Worm (Caenorhabditis elegans): Measurements from ENCODE around the gene ver-4.

ver-4 gene

DNA sequence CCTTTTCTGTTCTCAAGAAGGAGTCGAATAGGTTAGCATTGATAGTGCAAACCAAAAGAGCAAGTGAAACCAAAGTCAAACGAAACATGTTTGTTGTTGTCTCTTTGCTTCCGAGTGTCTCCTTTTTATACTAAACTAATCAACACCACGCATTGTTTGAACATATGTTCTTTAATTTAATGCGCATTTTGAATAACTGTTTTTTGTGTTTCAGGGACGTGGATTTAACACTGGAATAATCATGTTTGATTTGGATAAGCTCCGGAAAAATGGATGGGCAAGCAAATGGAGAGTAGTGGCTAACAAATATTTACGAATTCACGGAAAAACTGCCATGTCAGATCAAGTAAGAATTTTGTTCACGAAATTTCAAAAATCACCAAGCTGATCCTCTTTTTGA is 14.5 kb upstream of the ver-4 start, which contains the start of gene K09C8.9:
TSS of gene K09C8.9 (minus strand) at position 101 of the 400 bp plus-strand sequence.
- no peak for TF ChIP-seq unc-55 (GFP tag; optimal IDR thresholded peaks at IDR 0.05)
- no peak for TF ChIP-seq nhr-23 (tag; optimal IDR thresholded peaks at IDR 0.05)
- TF ChIP-seq sma-9 (GFP tag; optimal IDR thresholded peaks at IDR 0.05), result no peak
- TF ChIP-seq sma-9 (tag; optimal IDR thresholded peaks at IDR 0.05), result no peak
- no peak for TF ChIP-seq nhr-77 (tag; optimal IDR thresholded peaks at IDR 0.05)
- TF ChIP-seq dmd-4 (tag; optimal IDR thresholded peaks at IDR 0.05), result no peak
- TF ChIP-seq lsy-2 (tag; optimal IDR thresholded peaks at IDR 0.05), result no peak
- no peak for TF ChIP-seq nhr-21 (tag; optimal IDR thresholded peaks at IDR 0.05)
- TF ChIP-seq nhr-6 (tag; optimal IDR thresholded peaks at IDR 0.05), result no peak
- no peak for TF ChIP-seq ama-1 (optimal IDR thresholded peaks at IDR 0.05)
- no peak for TF ChIP-seq nhr-11 (tag; optimal IDR thresholded peaks at IDR 0.05)
- TF ChIP-seq mab-5 (tag; optimal IDR thresholded peaks at IDR 0.05), result no peak

DNA sequence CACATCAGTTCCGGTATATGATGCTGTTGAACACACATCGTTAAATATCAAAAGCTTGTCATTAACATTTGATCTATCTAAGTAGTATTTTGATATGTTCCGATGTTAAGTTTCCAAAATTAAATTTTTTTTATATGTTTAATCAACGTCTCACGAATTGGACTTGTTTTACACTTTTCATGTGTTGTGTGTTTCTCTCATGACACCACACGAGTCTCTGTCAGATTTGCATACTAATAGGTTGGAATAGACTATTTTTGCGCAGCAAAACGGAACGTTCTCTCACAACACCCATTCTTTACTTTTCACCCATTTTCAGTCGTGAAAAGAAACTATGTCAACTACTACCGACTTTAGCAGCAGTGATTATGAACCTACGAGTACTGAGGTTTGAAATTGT is 11.5 kb upstream of the ver-4 start, which contains the start of gene K09C8.8:
TSS of gene K09C8.8 (plus strand) at position 301 of the 400 bp plus-strand sequence.
- TF ChIP-seq mdl-1 (tag; optimal IDR thresholded peaks at IDR 0.05) (no peak), nhr-6 (tag; optimal IDR thresholded peaks at IDR 0.05) (no peak), ceh-16 (tag; optimal IDR thresholded peaks at IDR 0.05) (no peak), ceh-82 (tag; optimal IDR thresholded peaks at IDR 0.05) (no peak), snpc-4 (tag; optimal IDR thresholded peaks at IDR 0.05) (no peak), nhr-129 (tag; optimal IDR thresholded peaks at IDR 0.05) (no peak)

DNA sequence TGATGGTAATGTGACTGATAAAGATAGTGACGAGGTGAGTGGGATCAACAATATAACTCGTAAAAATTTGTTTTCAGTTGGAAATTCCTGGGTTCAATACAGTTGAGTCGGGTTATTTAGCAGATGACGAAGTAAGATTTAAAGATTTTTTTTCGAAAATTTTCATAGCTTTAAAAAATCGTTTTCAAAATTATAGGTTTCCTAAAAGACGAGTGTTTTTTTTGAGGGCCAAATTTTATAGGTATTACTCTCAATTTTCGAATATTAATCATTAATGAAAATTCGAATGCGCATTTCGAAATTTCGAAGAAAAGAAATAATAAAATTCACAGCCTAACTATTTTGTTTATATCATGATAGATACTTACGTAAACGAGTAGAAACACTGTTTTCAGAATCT is 11.0 kb upstream of the ver-4 start:
- TF ChIP-seq blmp-1 (tag; optimal IDR thresholded peaks at IDR 0.05; ENCODE audit: insufficient read depth), result no peak
- no peak for TF ChIP-seq mdl-1 (tag; optimal IDR thresholded peaks at IDR 0.05)
- no peak for TF ChIP-seq lsy-2 (tag; optimal IDR thresholded peaks at IDR 0.05)
- no peak for TF ChIP-seq nhr-25 (tag; optimal IDR thresholded peaks at IDR 0.05)
- TF ChIP-seq ztf-1 (GFP tag; conservative IDR thresholded peaks at IDR 0.05), result no peak
- no peak for TF ChIP-seq gmeb-1 (tag; optimal IDR thresholded peaks at IDR 0.05)

DNA sequence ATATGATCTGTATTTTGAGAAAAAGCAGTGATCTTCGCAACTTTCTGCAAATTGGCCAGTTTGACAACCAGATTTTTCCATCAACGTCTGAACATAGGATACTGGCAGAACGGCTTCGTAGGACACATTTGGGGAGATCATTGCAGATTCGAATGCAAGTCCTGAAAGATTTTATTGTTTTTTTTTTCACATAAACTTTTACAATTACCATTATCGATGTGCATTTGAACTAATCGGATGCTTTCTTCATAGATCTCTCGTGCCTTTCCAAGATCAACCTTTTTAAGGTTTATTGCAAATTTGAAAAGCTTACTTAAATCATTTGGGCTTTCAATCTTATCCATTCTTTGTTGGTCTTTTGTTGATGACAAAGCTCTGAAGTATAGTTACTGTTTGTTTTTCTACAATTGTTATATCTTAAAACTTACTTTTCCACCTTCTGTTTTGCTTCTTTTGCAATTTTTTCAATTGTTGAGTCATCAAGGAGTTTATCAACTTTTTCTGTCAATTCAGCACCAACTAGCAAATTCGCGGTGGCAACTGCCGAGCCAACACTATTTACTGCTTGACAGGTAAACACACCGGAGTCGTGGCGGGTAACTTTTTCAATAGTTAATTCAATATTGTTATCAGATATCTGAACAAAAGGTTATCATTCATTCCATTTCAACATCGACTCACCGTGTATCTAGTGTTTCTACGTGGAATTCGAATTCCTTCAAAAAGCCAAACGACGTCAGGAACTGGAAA is 5.5 kb upstream of the ver-4 start:
- no peak for TF ChIP-seq lin-39 (tag; optimal IDR thresholded peaks at IDR 0.05)
- no peak for TF ChIP-seq ceh-16 (tag; optimal IDR thresholded peaks at IDR 0.05)
- no peak for TF ChIP-seq unc-62 (GFP tag; optimal IDR thresholded peaks at IDR 0.05)
- TF ChIP-seq lin-13 (GFP tag; optimal IDR thresholded peaks at IDR 0.05), result no peak
- TF ChIP-seq ceh-82 (tag; optimal IDR thresholded peaks at IDR 0.05), result no peak
- no peak for TF ChIP-seq F13H6.1 (tag; optimal IDR thresholded peaks at IDR 0.05)
- no peak for TF ChIP-seq sma-9 (GFP tag; optimal IDR thresholded peaks at IDR 0.05)
- TF ChIP-seq sma-9 (tag; optimal IDR thresholded peaks at IDR 0.05), result no peak
- no peak for TF ChIP-seq sma-3 (GFP tag; optimal IDR thresholded peaks at IDR 0.05)
- no peak for TF ChIP-seq nhr-237 (tag; optimal IDR thresholded peaks at IDR 0.05)
- no peak for TF ChIP-seq elt-3 (tag; optimal IDR thresholded peaks at IDR 0.05)
- no peak for TF ChIP-seq egl-27 (tag; optimal IDR thresholded peaks at IDR 0.05)
- TF ChIP-seq nhr-11 (tag; optimal IDR thresholded peaks at IDR 0.05), result no peak
- no peak for TF ChIP-seq unc-55 (GFP tag; optimal IDR thresholded peaks at IDR 0.05)
- TF ChIP-seq fos-1 (tag; optimal IDR thresholded peaks at IDR 0.05), result no peak
- no peak for TF ChIP-seq ztf-1 (GFP tag; conservative IDR thresholded peaks at IDR 0.05)
- no peak for TF ChIP-seq lin-11 (tag; optimal IDR thresholded peaks at IDR 0.05)
- no peak for TF ChIP-seq gmeb-1 (tag; optimal IDR thresholded peaks at IDR 0.05)
- no peak for TF ChIP-seq zag-1 (tag; optimal IDR thresholded peaks at IDR 0.05)
- TF ChIP-seq ztf-4 (tag; optimal IDR thresholded peaks at IDR 0.05), result no peak
- TF ChIP-seq Y55F3AM.14 (GFP tag; optimal IDR thresholded peaks at IDR 0.05), result no peak

DNA sequence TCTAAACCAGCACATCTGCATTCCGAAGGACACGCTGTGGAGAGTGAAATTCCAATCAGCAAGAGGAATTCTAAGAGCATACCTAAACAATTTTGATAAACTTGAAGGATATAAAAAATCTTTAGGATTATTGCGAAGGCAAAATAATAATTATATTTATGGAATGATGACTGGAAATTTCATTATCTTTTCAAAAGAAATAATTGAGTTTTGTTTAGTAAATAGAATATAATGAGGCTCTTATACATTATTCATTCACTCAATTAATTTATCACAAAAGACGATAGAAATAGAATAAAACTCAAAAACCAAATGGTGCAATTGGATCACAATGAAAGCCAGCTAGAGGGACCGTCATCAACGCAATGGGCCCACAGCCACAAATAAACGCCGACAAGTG is 3.0 kb upstream of the ver-4 start, which contains the start of gene pxn-2:
TSS of gene pxn-2 (minus strand) at position 101 of the 400 bp plus-strand sequence.
- no peak for TF ChIP-seq ceh-16 (tag; optimal IDR thresholded peaks at IDR 0.05)
- no peak for TF ChIP-seq skn-1 (tag; optimal IDR thresholded peaks at IDR 0.05)
- no peak for TF ChIP-seq elt-1 (tag; optimal IDR thresholded peaks at IDR 0.05)
- no peak for TF ChIP-seq C34F6.9 (tag; optimal IDR thresholded peaks at IDR 0.05)
- TF ChIP-seq R02D3.7 (tag; optimal IDR thresholded peaks at IDR 0.05), result no peak
- TF ChIP-seq nhr-77 (tag; optimal IDR thresholded peaks at IDR 0.05), result no peak
- no peak for TF ChIP-seq alr-1 (tag; optimal IDR thresholded peaks at IDR 0.05)
- TF ChIP-seq nhr-237 (tag; optimal IDR thresholded peaks at IDR 0.05), result no peak
- no peak for TF ChIP-seq sem-4 (tag; optimal IDR thresholded peaks at IDR 0.05)
- TF ChIP-seq nhr-10 (tag; optimal IDR thresholded peaks at IDR 0.05), result no peak
- no peak for TF ChIP-seq aly-2 (tag; optimal IDR thresholded peaks at IDR 0.05)
- TF ChIP-seq egl-27 (tag; optimal IDR thresholded peaks at IDR 0.05), result no peak
- no peak for TF ChIP-seq nhr-6 (tag; optimal IDR thresholded peaks at IDR 0.05)
- no peak for TF ChIP-seq lsy-2 (tag; optimal IDR thresholded peaks at IDR 0.05)
- TF ChIP-seq dmd-4 (tag; optimal IDR thresholded peaks at IDR 0.05), result no peak
